Worm (Caenorhabditis elegans) whole organism, L1 larva: ENCODE results near the gene srxa-10.

Experiments used
- C34B4.2 ChIP-seq: sonication (generic microtip); optimal IDR thresholded peaks from 2 replicates; lab custom pipeline; 2017; ENCODE audit warnings: mild to moderate bottlenecking, missing genetic modification characterization, missing compliant biosample characterization
- F16B12.6 ChIP-seq: fragments of 150-350 bp; optimal IDR thresholded peaks from 2 replicates; lab custom pipeline; 2014; ENCODE audit warnings: missing biosample characterization, missing genetic modification characterization
- Y116A8C.19 ChIP-seq: sonication (generic microtip); optimal IDR thresholded peaks from 2 replicates; lab custom pipeline; 2016; ENCODE audit warnings: missing compliant biosample characterization, missing genetic modification characterization, borderline replicate concordance
- aha-1 ChIP-seq: fragments of 150-350 bp; optimal IDR thresholded peaks from 2 replicates; lab custom pipeline; 2014; ENCODE audit warnings: missing biosample characterization, missing genetic modification characterization
- aly-2 ChIP-seq: fragments of 150-350 bp; optimal IDR thresholded peaks from 2 replicates; lab custom pipeline; 2014; ENCODE audit warnings: missing biosample characterization, missing genetic modification characterization
- ama-1 ChIP-seq: fragments of 150-350 bp; optimal IDR thresholded peaks from 2 replicates; lab custom pipeline; 2014
- blmp-1 ChIP-seq: fragments of 150-350 bp; optimal IDR thresholded peaks from 2 replicates; lab custom pipeline; 2014; ENCODE audit warnings: missing biosample characterization, missing genetic modification characterization
- ceh-63 ChIP-seq: fragments of 200-800 bp; sonication (Bioruptor generic); optimal IDR thresholded peaks from 2 replicates; lab custom pipeline; 2018; ENCODE audit warnings: mild to moderate bottlenecking, missing genetic modification characterization, missing compliant biosample characterization
- ceh-82 ChIP-seq, 3 experiments: fragments of 150-350 bp in 1 of 3; sonication (generic microtip) in 2 of 3; optimal IDR thresholded peaks; 2 replicates each; lab custom pipeline; 2014 to 2017; ENCODE audit warnings: missing biosample characterization in 3 of 3, missing genetic modification characterization in 3 of 3
- ceh-88 ChIP-seq: fragments of 200-800 bp; sonication (Bioruptor generic); IDR thresholded peaks from 2 replicates; pipeline ENCODE4 v1.3.6; 2022; ENCODE audit warnings: missing genetic modification characterization, missing compliant biosample characterization
- ces-1 ChIP-seq: fragments of 150-350 bp; optimal IDR thresholded peaks from 2 replicates; lab custom pipeline; 2014; ENCODE audit warnings: missing biosample characterization, missing genetic modification reagents, missing genetic modification characterization
- dpl-1 ChIP-seq, 3 experiments: fragments of 150-350 bp in 2 of 3; sonication (generic microtip) in 1 of 3; optimal IDR thresholded peaks; 2 replicates each; lab custom pipeline; 2014 to 2017; ENCODE audit warnings: missing biosample characterization in 3 of 3, missing genetic modification characterization in 3 of 3, missing genetic modification reagents in 3 of 3
- efl-1 ChIP-seq, 4 experiments: fragments of 150-350 bp; optimal IDR thresholded peaks in 3 of 4; peaks in 1 of 4; 1 replicate in 1 of 4; 2 replicates in 3 of 4; lab custom pipeline; 2014; ENCODE audit warnings: missing biosample characterization in 2 of 4, missing genetic modification characterization in 2 of 4, missing genetic modification reagents in 2 of 4
- efl-3 ChIP-seq: fragments of 200-800 bp; sonication (Bioruptor generic); optimal IDR thresholded peaks from 2 replicates; lab custom pipeline; 2018; ENCODE audit warnings: mild to moderate bottlenecking, missing genetic modification characterization, missing compliant biosample characterization
- egl-27 ChIP-seq, 2 experiments: fragments of 150-350 bp in 1 of 2; sonication (generic microtip); optimal IDR thresholded peaks; 3 replicates each; lab custom pipeline; 2017 to 2018; ENCODE audit warnings: missing biosample characterization in 2 of 2, missing genetic modification characterization in 2 of 2, missing genetic modification reagents in 2 of 2
- elt-2 ChIP-seq: sonication (generic microtip); optimal IDR thresholded peaks from 2 replicates; lab custom pipeline; 2016; ENCODE audit warnings: missing genetic modification characterization, mild to moderate bottlenecking, inconsistent platforms, missing compliant biosample characterization, missing genetic modification reagents
- ets-5 ChIP-seq: fragments of 200-800 bp; sonication (Bioruptor generic); IDR thresholded peaks from 2 replicates; pipeline ENCODE4 v1.3.6; 2022; ENCODE audit warnings: missing genetic modification characterization, missing compliant biosample characterization
- fkh-10 ChIP-seq: sonication (generic microtip); optimal IDR thresholded peaks from 2 replicates; lab custom pipeline; 2017; ENCODE audit warnings: missing biosample characterization, missing genetic modification reagents, missing genetic modification characterization
- fkh-4 ChIP-seq: sonication (generic microtip); optimal IDR thresholded peaks from 2 replicates; lab custom pipeline; 2016; ENCODE audit warnings: missing compliant biosample characterization, missing genetic modification characterization, borderline replicate concordance
- fkh-8 ChIP-seq: sonication (generic microtip); optimal IDR thresholded peaks from 2 replicates; lab custom pipeline; 2016; ENCODE audit warnings: mild to moderate bottlenecking, missing genetic modification characterization, missing compliant biosample characterization
- grh-1 ChIP-seq: fragments of 200-800 bp; sonication (Bioruptor generic); IDR thresholded peaks from 2 replicates; pipeline ENCODE4 v1.3.6; 2022; ENCODE audit warnings: missing genetic modification reagents, missing genetic modification characterization, missing compliant biosample characterization
- hlh-17 ChIP-seq: fragments of 200-800 bp; sonication (Bioruptor generic); optimal IDR thresholded peaks from 2 replicates; lab custom pipeline; 2018; ENCODE audit warnings: missing genetic modification characterization, mild to moderate bottlenecking, missing compliant biosample characterization, moderate library complexity, borderline replicate concordance
- irx-1 ChIP-seq: sonication (generic microtip); optimal IDR thresholded peaks from 2 replicates; lab custom pipeline; 2016; ENCODE audit warnings: missing genetic modification characterization, missing compliant biosample characterization
- lin-15B ChIP-seq: fragments of 150-350 bp; sonication (generic microtip); optimal IDR thresholded peaks from 3 replicates; lab custom pipeline; 2014; ENCODE audit warnings: missing biosample characterization, missing genetic modification characterization
- lin-39 ChIP-seq: fragments of 150-350 bp; optimal IDR thresholded peaks from 2 replicates; lab custom pipeline; 2014; ENCODE audit warnings: missing biosample characterization, missing genetic modification reagents, missing genetic modification characterization
- lsy-2 ChIP-seq, 2 experiments: fragments of 150-350 bp; optimal IDR thresholded peaks; 2 replicates each; lab custom pipeline; 2014; ENCODE audit warnings: missing biosample characterization in 2 of 2, missing genetic modification characterization in 2 of 2
- mab-9 ChIP-seq: fragments of 200-800 bp; sonication (Bioruptor generic); IDR thresholded peaks from 2 replicates; pipeline ENCODE4 v1.3.6; 2022; ENCODE audit warnings: missing genetic modification reagents, missing genetic modification characterization, missing compliant biosample characterization
- mef-2 ChIP-seq: fragments of 150-350 bp; optimal IDR thresholded peaks from 2 replicates; lab custom pipeline; 2014; ENCODE audit warnings: missing biosample characterization, missing genetic modification characterization
- mep-1 ChIP-seq: fragments of 150-350 bp; optimal IDR thresholded peaks from 2 replicates; lab custom pipeline; 2014; ENCODE audit warnings: missing biosample characterization, missing genetic modification characterization
- nhr-11 ChIP-seq: fragments of 150-350 bp; optimal IDR thresholded peaks from 2 replicates; lab custom pipeline; 2014; ENCODE audit warnings: missing biosample characterization, missing genetic modification characterization
- nhr-237 ChIP-seq: fragments of 150-350 bp; optimal IDR thresholded peaks from 2 replicates; lab custom pipeline; 2014; ENCODE audit warnings: missing biosample characterization, missing genetic modification characterization
- nhr-28 ChIP-seq: fragments of 150-350 bp; optimal IDR thresholded peaks from 2 replicates; lab custom pipeline; 2014; ENCODE audit warnings: missing biosample characterization, missing genetic modification characterization
- nhr-47 ChIP-seq: sonication (generic microtip); optimal IDR thresholded peaks from 2 replicates; lab custom pipeline; 2016; ENCODE audit warnings: mild to moderate bottlenecking, missing genetic modification characterization, moderate library complexity, missing compliant biosample characterization
- nhr-71 ChIP-seq: sonication (generic microtip); optimal IDR thresholded peaks from 2 replicates; lab custom pipeline; 2016; ENCODE audit warnings: mild to moderate bottlenecking, missing genetic modification characterization, moderate library complexity, missing compliant biosample characterization
- nhr-76 ChIP-seq: sonication (generic microtip); optimal IDR thresholded peaks from 2 replicates; lab custom pipeline; 2017; ENCODE audit warnings: missing biosample characterization, missing genetic modification characterization
- nhr-77 ChIP-seq: fragments of 150-350 bp; optimal IDR thresholded peaks from 2 replicates; lab custom pipeline; 2014; ENCODE audit warnings: missing biosample characterization, missing genetic modification characterization
- nhr-84 ChIP-seq: sonication (generic microtip); optimal IDR thresholded peaks from 2 replicates; lab custom pipeline; 2017; ENCODE audit warnings: missing biosample characterization, missing genetic modification characterization
- nhr-85 ChIP-seq: sonication (generic microtip); peaks from one replicate; lab custom pipeline; 2016; ENCODE audit warnings: missing genetic modification characterization, inconsistent platforms, missing compliant biosample characterization
- pqm-1 ChIP-seq: sonication (generic microtip); optimal IDR thresholded peaks from 3 replicates; lab custom pipeline; 2017; ENCODE audit warnings: missing biosample characterization, missing genetic modification characterization
- rnt-1 ChIP-seq: sonication (generic microtip); optimal IDR thresholded peaks from 2 replicates; lab custom pipeline; 2016; ENCODE audit warnings: mild to moderate bottlenecking, missing genetic modification characterization, moderate library complexity, missing compliant biosample characterization
- snu-23 ChIP-seq: sonication (generic microtip); optimal IDR thresholded peaks from 2 replicates; lab custom pipeline; 2016; ENCODE audit warnings: missing genetic modification characterization, missing compliant biosample characterization
- sox-4 ChIP-seq: sonication (generic microtip); optimal IDR thresholded peaks from 2 replicates; lab custom pipeline; 2016; ENCODE audit warnings: missing genetic modification characterization, missing compliant biosample characterization
- sptf-1 ChIP-seq: fragments of 150-350 bp; optimal IDR thresholded peaks from 2 replicates; lab custom pipeline; 2014; ENCODE audit warnings: missing biosample characterization, missing genetic modification characterization
- swsn-7 ChIP-seq: sonication (generic microtip); optimal IDR thresholded peaks from 2 replicates; lab custom pipeline; 2016; ENCODE audit warnings: missing genetic modification characterization, missing compliant biosample characterization
- tbx-2 ChIP-seq: sonication (generic microtip); optimal IDR thresholded peaks from 2 replicates; lab custom pipeline; 2016; ENCODE audit warnings: missing genetic modification characterization, missing compliant biosample characterization
- unc-30 ChIP-seq: sonication (generic microtip); optimal IDR thresholded peaks from 2 replicates; lab custom pipeline; 2017; ENCODE audit warnings: missing biosample characterization, missing genetic modification characterization
- unc-62 ChIP-seq: fragments of 150-350 bp; optimal IDR thresholded peaks from 2 replicates; lab custom pipeline; 2014; ENCODE audit warnings: missing biosample characterization, missing genetic modification reagents, missing genetic modification characterization
- unc-86 ChIP-seq: sonication (generic microtip); optimal IDR thresholded peaks from 2 replicates; lab custom pipeline; 2016; ENCODE audit warnings: missing genetic modification characterization, missing compliant biosample characterization
- vab-15 ChIP-seq: sonication (generic microtip); optimal IDR thresholded peaks from 2 replicates; lab custom pipeline; 2017; ENCODE audit warnings: missing genotype, mild to moderate bottlenecking, missing genetic modification characterization, missing compliant biosample characterization
- xbp-1 ChIP-seq: sonication (generic microtip); optimal IDR thresholded peaks from 2 replicates; lab custom pipeline; 2016; ENCODE audit warnings: missing genetic modification characterization, missing compliant biosample characterization
- zag-1 ChIP-seq: fragments of 150-350 bp; optimal IDR thresholded peaks from 2 replicates; lab custom pipeline; 2014; ENCODE audit warnings: missing biosample characterization, missing genetic modification characterization
- ztf-11 ChIP-seq, 2 experiments: sonication (generic microtip); optimal IDR thresholded peaks; 2 replicates each; lab custom pipeline; 2016 to 2017; ENCODE audit warnings: missing genetic modification characterization in 2 of 2, missing biosample characterization in 1 of 2, missing compliant biosample characterization in 1 of 2

The srxa-10 gene

ce11 chrIII:9793592-9794417, 2.5 kb downstream of the srxa-10 start, which contains the start of the genes R10E11.9 and mcm-6:
Gene R10E11.9, minus strand, starts transcription at chrIII:9793642.
Gene mcm-6, plus strand, starts transcription at chrIII:9794367.
- TF ChIP-seq nhr-11 (tag; lab: Kevin White, UChicago) (no peak), lin-15B (tag; lab: Kevin White, UChicago) (no peak), snu-23 (GFP tag; lab: Kevin White, UChicago) (peak; percentile 35), tbx-2 (tag; lab: Kevin White, UChicago) (no peak), ceh-88 (no peak), pqm-1 (no peak), mef-2 (tag; lab: Kevin White, UChicago) (no peak), nhr-47 (tag; lab: Kevin White, UChicago) (no peak), aly-2 (tag; lab: Kevin White, UChicago) (no peak), Y116A8C.19 (tag; lab: Kevin White, UChicago) (no peak), efl-3 (GFP tag; lab: Kevin White, UChicago) (no peak), lin-39 (tag; lab: Kevin White, UChicago) (no peak), ces-1 (no peak), F16B12.6 (tag; lab: Kevin White, UChicago) (peak; percentile 27), xbp-1 (no peak), ztf-11 (tag; optimal IDR thresholded peaks at IDR 0.05; lab: Kevin White, UChicago) (no peak), nhr-71 (tag; lab: Kevin White, UChicago) (peak; percentile 33), vab-15 (no peak), ets-5 (no peak), elt-2 (tag; lab: Kevin White, UChicago) (no peak), unc-30 (tag; lab: Kevin White, UChicago) (no peak), grh-1 (GFP tag; lab: Robert Waterston, UW) (no peak), lsy-2 (tag; optimal IDR thresholded peaks at IDR 0.05; lab: Kevin White, UChicago) (peak in 1 of 2 experiments; percentile 71), fkh-8 (no peak), dpl-1 (GFP tag; optimal IDR thresholded peaks at IDR 0.05; lab: Kevin White, UChicago) (peak; percentile 87 to 89 (median 88)), swsn-7 (tag; lab: Kevin White, UChicago) (no peak), egl-27 (tag; optimal IDR thresholded peaks at IDR 0.05; lab: Kevin White, UChicago) (no peak), irx-1 (tag; lab: Kevin White, UChicago) (no peak), sox-4 (tag; lab: Kevin White, UChicago) (no peak), mep-1 (tag; lab: Kevin White, UChicago) (peak; percentile 63), zag-1 (tag; lab: Kevin White, UChicago) (no peak), unc-86 (tag; lab: Kevin White, UChicago) (no peak), sptf-1 (tag; lab: Kevin White, UChicago) (no peak), nhr-85 (tag; lab: Kevin White, UChicago) (peak; percentile 52), nhr-28 (tag; lab: Kevin White, UChicago) (no peak), hlh-17 (no peak), ceh-63 (GFP tag; lab: Kevin White, UChicago) (no peak), nhr-76 (tag; lab: Kevin White, UChicago) (no peak), aha-1 (tag; lab: Kevin White, UChicago) (no peak), ceh-82 (tag; optimal IDR thresholded peaks at IDR 0.05; lab: Kevin White, UChicago) (no peak), fkh-10 (GFP tag; lab: Kevin White, UChicago) (no peak), nhr-84 (tag; lab: Kevin White, UChicago) (no peak), blmp-1 (peak; percentile 47), nhr-237 (tag; lab: Kevin White, UChicago) (no peak), efl-1 (optimal IDR thresholded peaks at IDR 0.05; lab: Kevin White, UChicago) (peak; percentile 78 to 83), efl-1 (GFP tag; optimal IDR thresholded peaks at IDR 0.05 in 1 of 2; lab: Kevin White, UChicago) (peak; percentile 83 to 97), fkh-4 (tag; lab: Kevin White, UChicago) (no peak), unc-62 (no peak), mab-9 (no peak), C34B4.2 (no peak), nhr-77 (no peak), rnt-1 (tag; lab: Kevin White, UChicago) (no peak), ama-1 (lab: Kevin White, UChicago) (no peak)
